Fruit fly (Drosophila melanogaster) Kc167 (cell line): Measurements from ENCODE around the gene CG2267.

Experiments used
- Myc ChIP-seq: fragments of >200 bp; optimal IDR thresholded peaks from 2 replicates; lab custom pipeline; 2017; ENCODE audit warnings: missing external identifiers
- Sin3A ChIP-seq: fragments of >200 bp; optimal IDR thresholded peaks from 2 replicates; lab custom pipeline; 2018; ENCODE audit warnings: missing external identifiers
- h ChIP-seq: fragments of >200 bp; optimal IDR thresholded peaks from 3 replicates; lab custom pipeline; 2018; ENCODE audit warnings: missing external identifiers
- ttk ChIP-seq: sonication (Bioruptor generic); optimal IDR thresholded peaks from 2 replicates; lab custom pipeline; 2017; ENCODE audit warnings: missing external identifiers

- TF ChIP-seq h (lab: Kevin White, UChicago) (no peak), Myc (no peak), Sin3A (no peak), ttk (lab: Kevin White, UChicago) (no peak)
These were observed 24.9 kb downstream of the CG2267 start, which contains the start of gene PH4alphaNE3 for dm6 chr3R:30603881-30604280.
